Worm (Caenorhabditis elegans): ENCODE measurements around the gene sek-6.

ce11 chrX:9999192-9999591 is 31.8 kb upstream of the sek-6 start, which contains the start of gene grk-1:
- TF ChIP-seq ztf-11 (tag; optimal IDR thresholded peaks at IDR 0.05) (no peak), dpl-1 (GFP tag; optimal IDR thresholded peaks at IDR 0.05) (no peak), mes-2 (tag; optimal IDR thresholded peaks at IDR 0.05; ENCODE audit: poor library complexity, severe bottlenecking) (no peak), nhr-6 (tag; optimal IDR thresholded peaks at IDR 0.05) (no peak), pha-4 (GFP tag; IDR thresholded peaks at IDR 0.05) (no peak), pha-4 (tag; optimal IDR thresholded peaks at IDR 0.05) (no peak), aly-2 (tag; optimal IDR thresholded peaks at IDR 0.05) (no peak)

Measured in whole organism, L4 larva.